Worm (Caenorhabditis elegans) whole organism, L4 larva: Measurements from ENCODE around the gene F21C10.9.

Experiments
- D1046.2 ChIP-seq: fragments of 200-800 bp; sonication (Bioruptor generic); IDR thresholded peaks from 2 replicates; pipeline ENCODE4 v1.3.6; 2022; ENCODE audit warnings: missing genetic modification characterization, missing compliant biosample characterization
- F26F4.8 ChIP-seq: fragments of 200-800 bp; sonication (Bioruptor generic); conservative IDR thresholded peaks from 2 replicates; pipeline ENCODE4 v1.3.6; 2022; ENCODE audit warnings: missing genetic modification characterization, missing compliant biosample characterization
- T20F7.1 ChIP-seq: fragments of 200-800 bp; sonication (Bioruptor generic); optimal IDR thresholded peaks from 2 replicates; lab custom pipeline; 2018; ENCODE audit warnings: mild to moderate bottlenecking, missing genetic modification characterization, missing compliant biosample characterization
- T26A8.4 ChIP-seq: fragments of 200-800 bp; sonication (Bioruptor generic); IDR thresholded peaks from 2 replicates; pipeline ENCODE4 v1.3.6; 2022; ENCODE audit warnings: missing genetic modification characterization, missing compliant biosample characterization
- Y105C5A.15 ChIP-seq: fragments of 200-800 bp; sonication (Bioruptor generic); IDR thresholded peaks from 2 replicates; pipeline ENCODE4 v1.3.6; 2022; ENCODE audit warnings: missing genetic modification characterization, missing compliant biosample characterization
- Y48G9A.11 ChIP-seq: fragments of 200-800 bp; sonication (Bioruptor generic); IDR thresholded peaks from 2 replicates; pipeline ENCODE4 v1.3.6; 2022; ENCODE audit warnings: missing genetic modification reagents, missing genetic modification characterization, missing compliant biosample characterization
- Y5F2A.4 ChIP-seq: fragments of 200-800 bp; sonication (Bioruptor generic); optimal IDR thresholded peaks from 2 replicates; lab custom pipeline; 2018; ENCODE audit warnings: mild to moderate bottlenecking, missing genetic modification characterization, missing compliant biosample characterization
- Y75B8A.6 ChIP-seq: fragments of 200-800 bp; sonication (Bioruptor generic); IDR thresholded peaks from 2 replicates; pipeline ENCODE4 v1.3.6; 2022; ENCODE audit warnings: missing genetic modification reagents, missing genetic modification characterization, missing compliant biosample characterization
- ZK546.5 ChIP-seq, 2 experiments: sonication (generic microtip); optimal IDR thresholded peaks; 2 replicates each; lab custom pipeline; 2017; ENCODE audit warnings: missing biosample characterization in 2 of 2, missing genetic modification characterization in 2 of 2
- aha-1 ChIP-seq: fragments of 150-350 bp; peaks from one replicate; lab custom pipeline; 2014; ENCODE audit warnings: missing biosample characterization, missing genetic modification characterization
- ama-1 ChIP-seq: fragments of 150-350 bp; optimal IDR thresholded peaks from 2 replicates; lab custom pipeline; 2014; ENCODE audit warnings: inconsistent platforms, mixed read lengths
- attf-4 ChIP-seq: sonication (generic microtip); optimal IDR thresholded peaks from 3 replicates; lab custom pipeline; 2017; ENCODE audit warnings: missing biosample characterization, missing genetic modification characterization
- ceh-28 ChIP-seq: fragments of 150-350 bp; optimal IDR thresholded peaks from 2 replicates; lab custom pipeline; 2014; ENCODE audit warnings: missing biosample characterization, missing genetic modification reagents, missing genetic modification characterization
- ceh-32 ChIP-seq: sonication (generic microtip); optimal IDR thresholded peaks from 2 replicates; lab custom pipeline; 2016; ENCODE audit warnings: mild to moderate bottlenecking, missing genetic modification characterization, missing compliant biosample characterization; ENCODE audit not compliant: poor library complexity
- ceh-82 ChIP-seq: sonication (generic microtip); optimal IDR thresholded peaks from 2 replicates; lab custom pipeline; 2017; ENCODE audit warnings: missing biosample characterization, missing genetic modification characterization
- ces-1 ChIP-seq: fragments of 150-350 bp; sonication (generic microtip); optimal IDR thresholded peaks from 4 replicates; lab custom pipeline; 2014; ENCODE audit warnings: missing biosample characterization, missing genetic modification reagents, missing genetic modification characterization
- daf-19 ChIP-seq: fragments of 200-800 bp; sonication (Bioruptor generic); conservative IDR thresholded peaks from 2 replicates; pipeline ENCODE4 v1.3.6; 2022; ENCODE audit warnings: missing genetic modification characterization, missing compliant biosample characterization
- dmd-8 ChIP-seq: fragments of 200-800 bp; sonication (Bioruptor generic); IDR thresholded peaks from 2 replicates; pipeline ENCODE4 v1.3.6; 2022; ENCODE audit warnings: missing genetic modification characterization, missing compliant biosample characterization
- dmd-9 ChIP-seq: fragments of 200-800 bp; sonication (Bioruptor generic); IDR thresholded peaks from 2 replicates; pipeline ENCODE4 v1.3.6; 2022; ENCODE audit warnings: missing genetic modification reagents, missing genetic modification characterization, missing compliant biosample characterization
- egl-43 ChIP-seq: fragments of 200-800 bp; sonication (Bioruptor generic); IDR thresholded peaks from 2 replicates; pipeline ENCODE4 v1.3.6; 2022; ENCODE audit warnings: missing genetic modification reagents, missing genetic modification characterization, missing compliant biosample characterization
- gei-8 ChIP-seq: fragments of 200-800 bp; sonication (Bioruptor generic); optimal IDR thresholded peaks from 2 replicates; lab custom pipeline; 2018; ENCODE audit warnings: mild to moderate bottlenecking, missing genetic modification characterization, missing compliant biosample characterization
- hlh-11 ChIP-seq: fragments of 200-800 bp; sonication (Bioruptor generic); optimal IDR thresholded peaks from 2 replicates; lab custom pipeline; 2018; ENCODE audit warnings: mild to moderate bottlenecking, missing genetic modification characterization, missing compliant biosample characterization
- lin-1 ChIP-seq: fragments of 200-800 bp; sonication (Bioruptor generic); IDR thresholded peaks from 2 replicates; pipeline ENCODE4 v1.3.6; 2022; ENCODE audit warnings: missing genetic modification reagents, missing genetic modification characterization, missing compliant biosample characterization
- lin-13 ChIP-seq: fragments of 150-350 bp; optimal IDR thresholded peaks from 2 replicates; lab custom pipeline; 2014; ENCODE audit warnings: missing biosample characterization, missing genetic modification reagents, missing genetic modification characterization
- lin-15B ChIP-seq: fragments of 150-350 bp; sonication (generic microtip); optimal IDR thresholded peaks from 3 replicates; lab custom pipeline; 2014; ENCODE audit warnings: missing biosample characterization, missing genetic modification characterization
- lin-38 ChIP-seq: fragments of 200-800 bp; sonication (Bioruptor generic); IDR thresholded peaks from 2 replicates; pipeline ENCODE4 v1.3.6; 2022; ENCODE audit warnings: missing genetic modification reagents, missing genetic modification characterization, missing compliant biosample characterization
- lir-3 ChIP-seq: sonication (generic microtip); optimal IDR thresholded peaks from 2 replicates; lab custom pipeline; 2016; ENCODE audit warnings: mild to moderate bottlenecking, missing genetic modification characterization, missing compliant biosample characterization
- lsy-2 ChIP-seq, 2 experiments: fragments of 150-350 bp in 1 of 2; sonication (generic microtip) in 1 of 2; optimal IDR thresholded peaks; 2 replicates each; lab custom pipeline; 2014 to 2017; ENCODE audit warnings: missing biosample characterization in 2 of 2, missing genetic modification characterization in 2 of 2
- madf-5 ChIP-seq, 2 experiments: fragments of 200-800 bp; sonication (Bioruptor generic); IDR thresholded peaks; 2 replicates each; pipeline ENCODE4 v1.3.6; 2022; ENCODE audit warnings: missing compliant biosample characterization in 2 of 2, missing genetic modification characterization in 2 of 2
- madf-9 ChIP-seq: fragments of 200-800 bp; sonication (Bioruptor generic); conservative IDR thresholded peaks from 2 replicates; pipeline ENCODE4 v1.3.6; 2022; ENCODE audit warnings: missing genetic modification reagents, missing genetic modification characterization, missing compliant biosample characterization
- mdl-1 ChIP-seq, 2 experiments: fragments of 150-350 bp in 1 of 2; sonication (generic microtip) in 1 of 2; optimal IDR thresholded peaks; 2 replicates each; lab custom pipeline; 2014 to 2017; ENCODE audit warnings: missing biosample characterization in 2 of 2, missing genetic modification characterization in 2 of 2
- mep-1 ChIP-seq: fragments of 150-350 bp; sonication (generic microtip); optimal IDR thresholded peaks from 3 replicates; lab custom pipeline; 2014; ENCODE audit warnings: missing biosample characterization, missing genetic modification characterization
- nhr-10 ChIP-seq: fragments of 150-350 bp; optimal IDR thresholded peaks from 2 replicates; lab custom pipeline; 2014; ENCODE audit warnings: missing biosample characterization, missing genetic modification characterization
- nhr-102 ChIP-seq: sonication (generic microtip); optimal IDR thresholded peaks from 2 replicates; lab custom pipeline; 2016; ENCODE audit warnings: mild to moderate bottlenecking, missing genetic modification characterization, moderate library complexity, missing compliant biosample characterization
- nhr-11 ChIP-seq: fragments of 150-350 bp; optimal IDR thresholded peaks from 2 replicates; lab custom pipeline; 2014; ENCODE audit warnings: missing biosample characterization, missing genetic modification characterization
- nhr-111 ChIP-seq: fragments of 200-800 bp; sonication (Bioruptor generic); optimal IDR thresholded peaks from 2 replicates; lab custom pipeline; 2018; ENCODE audit warnings: mild to moderate bottlenecking, missing genetic modification characterization, missing compliant biosample characterization
- nhr-28 ChIP-seq: fragments of 150-350 bp; optimal IDR thresholded peaks from 2 replicates; lab custom pipeline; 2014; ENCODE audit warnings: missing biosample characterization, missing genetic modification characterization
- nhr-41 ChIP-seq: fragments of 200-800 bp; sonication (Bioruptor generic); IDR thresholded peaks from 2 replicates; pipeline ENCODE4 v1.3.6; 2022; ENCODE audit warnings: missing genetic modification reagents, missing genetic modification characterization, missing compliant biosample characterization
- nhr-6 ChIP-seq: fragments of 150-350 bp; optimal IDR thresholded peaks from 2 replicates; lab custom pipeline; 2014; ENCODE audit warnings: missing biosample characterization, missing genetic modification characterization
- nhr-77 ChIP-seq: fragments of 150-350 bp; optimal IDR thresholded peaks from 2 replicates; lab custom pipeline; 2014; ENCODE audit warnings: missing biosample characterization, missing genetic modification characterization
- php-3 ChIP-seq: fragments of 200-800 bp; sonication (Bioruptor generic); IDR thresholded peaks from 2 replicates; pipeline ENCODE4 v1.3.6; 2022; ENCODE audit warnings: missing genetic modification reagents, missing genetic modification characterization, missing compliant biosample characterization
- pqm-1 ChIP-seq: sonication (generic microtip); optimal IDR thresholded peaks from 2 replicates; lab custom pipeline; 2017; ENCODE audit warnings: missing biosample characterization, missing genetic modification characterization
- sdz-12 ChIP-seq: fragments of 200-800 bp; sonication (Bioruptor generic); optimal IDR thresholded peaks from 2 replicates; lab custom pipeline; 2018; ENCODE audit warnings: mild to moderate bottlenecking, missing genetic modification characterization, missing compliant biosample characterization
- skn-1 ChIP-seq: fragments of 150-350 bp; optimal IDR thresholded peaks from 2 replicates; lab custom pipeline; 2014; ENCODE audit warnings: missing biosample characterization, missing genetic modification characterization
- snpc-1.2 ChIP-seq: fragments of 200-800 bp; sonication (Bioruptor generic); IDR thresholded peaks from 2 replicates; pipeline ENCODE4 v1.3.6; 2022; ENCODE audit warnings: missing genetic modification reagents, missing genetic modification characterization, missing compliant biosample characterization
- unc-130 ChIP-seq: sonication (generic microtip); optimal IDR thresholded peaks from 2 replicates; lab custom pipeline; 2016; ENCODE audit warnings: missing genetic modification reagents, missing genetic modification characterization, missing compliant biosample characterization
- zag-1 ChIP-seq: fragments of 150-350 bp; optimal IDR thresholded peaks from 2 replicates; lab custom pipeline; 2014; ENCODE audit warnings: missing biosample characterization, missing genetic modification characterization
- zfp-3 ChIP-seq: fragments of 200-800 bp; sonication (Bioruptor generic); conservative IDR thresholded peaks from 2 replicates; pipeline ENCODE4 v1.3.6; 2022; ENCODE audit warnings: missing genetic modification reagents, missing genetic modification characterization, missing compliant biosample characterization
- zip-11 ChIP-seq: fragments of 200-800 bp; sonication (Bioruptor generic); IDR thresholded peaks from 2 replicates; pipeline ENCODE4 v1.3.6; 2022; ENCODE audit warnings: missing genetic modification characterization, missing compliant biosample characterization
- ztf-11 ChIP-seq: fragments of 150-350 bp; optimal IDR thresholded peaks from 2 replicates; lab custom pipeline; 2014; ENCODE audit warnings: missing biosample characterization, missing genetic modification characterization

Gene F21C10.9

ce11 chrV:9101062-9101461 lies 2.6 kb upstream of the F21C10.9 start, which contains the start of gene frpr-6:
frpr-6 (minus strand) TSS chrV:9101162.
- TF ChIP-seq F26F4.8 (GFP tag; lab: Robert Waterston, UW) (no peak), zfp-3 (GFP tag; lab: Robert Waterston, UW) (no peak), pqm-1 (tag; lab: Kevin White, UChicago) (no peak), nhr-10 (tag; lab: Kevin White, UChicago) (no peak), zag-1 (tag; lab: Kevin White, UChicago) (no peak), ama-1 (lab: Kevin White, UChicago) (no peak), madf-5 (GFP tag; IDR thresholded peaks at IDR 0.05; lab: Robert Waterston, UW) (no peak), nhr-6 (no peak), Y105C5A.15 (no peak), ceh-82 (no peak), unc-130 (GFP tag; lab: Kevin White, UChicago) (no peak), nhr-41 (no peak), nhr-102 (tag; lab: Kevin White, UChicago) (no peak)

- TF ChIP-seq nhr-28 = no peak
- no peak for TF ChIP-seq ceh-82
- no peak for TF ChIP-seq ceh-32
- no peak for TF ChIP-seq gei-8 (GFP tag; lab: Kevin White, UChicago)
- TF ChIP-seq snpc-1.2 = no peak
- TF ChIP-seq T26A8.4 (GFP tag; lab: Robert Waterston, UW) = peak; percentile 18; the same call in 1 of the 2 replicates
- TF ChIP-seq nhr-10 (tag; lab: Kevin White, UChicago) = no peak
- no peak for TF ChIP-seq Y75B8A.6 (GFP tag; lab: Robert Waterston, UW)
- no peak for TF ChIP-seq pqm-1 (tag; lab: Kevin White, UChicago)
- TF ChIP-seq Y5F2A.4 (GFP tag; lab: Kevin White, UChicago) = no peak
- no peak for TF ChIP-seq lin-15B
- TF ChIP-seq php-3 (GFP tag; lab: Robert Waterston, UW) = peak; percentile 17; the same call in 1 of the 2 replicates
- TF ChIP-seq D1046.2 (GFP tag; lab: Robert Waterston, UW) = no peak
- no peak for TF ChIP-seq attf-4 (tag; lab: Kevin White, UChicago)
- no peak for TF ChIP-seq nhr-77 (tag; lab: Kevin White, UChicago)
- TF ChIP-seq dmd-8 (GFP tag; lab: Robert Waterston, UW) = no peak
- no peak for TF ChIP-seq lsy-2 (tag; optimal IDR thresholded peaks at IDR 0.05; lab: Kevin White, UChicago)
- no peak for TF ChIP-seq daf-19 (GFP tag; lab: Robert Waterston, UW)
- TF ChIP-seq zip-11 = no peak
- no peak for TF ChIP-seq nhr-111
- TF ChIP-seq lir-3 (tag; lab: Kevin White, UChicago) = no peak
- TF ChIP-seq T20F7.1 = no peak
- no peak for TF ChIP-seq skn-1 (tag; lab: Kevin White, UChicago)
- TF ChIP-seq mdl-1 (tag; optimal IDR thresholded peaks at IDR 0.05; lab: Kevin White, UChicago) = no peak
- no peak for TF ChIP-seq sdz-12
- peak; percentile 0 for TF ChIP-seq mep-1 (tag; lab: Kevin White, UChicago)
- TF ChIP-seq ceh-28 = no peak
- TF ChIP-seq zag-1 (tag; lab: Kevin White, UChicago) = no peak
- TF ChIP-seq lin-13 = no peak
- TF ChIP-seq ama-1 (lab: Kevin White, UChicago) = peak; percentile 17
- peak; percentile 63; the same call in 1 of the 2 replicates for TF ChIP-seq zfp-3 (GFP tag; lab: Robert Waterston, UW)
- TF ChIP-seq madf-9 (GFP tag; lab: Robert Waterston, UW) = no peak
- TF ChIP-seq hlh-11 (tag; lab: Kevin White, UChicago) = no peak
- TF ChIP-seq ces-1 (GFP tag; lab: Kevin White, UChicago) = no peak
- TF ChIP-seq nhr-11 (tag; lab: Kevin White, UChicago) = no peak
- TF ChIP-seq nhr-102 (tag; lab: Kevin White, UChicago) = no peak
- no peak for TF ChIP-seq dmd-9 (GFP tag; lab: Robert Waterston, UW)
- TF ChIP-seq lin-38 (GFP tag; lab: Robert Waterston, UW) = peak; percentile 39; the same call in 1 of the 2 replicates
- TF ChIP-seq egl-43 (GFP tag; lab: Robert Waterston, UW) = no peak
- no peak for TF ChIP-seq nhr-41
- no peak for TF ChIP-seq ZK546.5 (tag; optimal IDR thresholded peaks at IDR 0.05; lab: Kevin White, UChicago)
- no peak for TF ChIP-seq Y48G9A.11 (GFP tag; lab: Robert Waterston, UW)
- no peak for TF ChIP-seq lin-1 (GFP tag; lab: Robert Waterston, UW)
- TF ChIP-seq aha-1 = peak; percentile 24
- TF ChIP-seq ztf-11 = no peak
These were observed 1.3 kb downstream of the F21C10.9 start for ce11 chrV:9097213-9097612.
